Fruit fly (Drosophila melanogaster): ENCODE data around the gene glec.

glec gene

DNA sequence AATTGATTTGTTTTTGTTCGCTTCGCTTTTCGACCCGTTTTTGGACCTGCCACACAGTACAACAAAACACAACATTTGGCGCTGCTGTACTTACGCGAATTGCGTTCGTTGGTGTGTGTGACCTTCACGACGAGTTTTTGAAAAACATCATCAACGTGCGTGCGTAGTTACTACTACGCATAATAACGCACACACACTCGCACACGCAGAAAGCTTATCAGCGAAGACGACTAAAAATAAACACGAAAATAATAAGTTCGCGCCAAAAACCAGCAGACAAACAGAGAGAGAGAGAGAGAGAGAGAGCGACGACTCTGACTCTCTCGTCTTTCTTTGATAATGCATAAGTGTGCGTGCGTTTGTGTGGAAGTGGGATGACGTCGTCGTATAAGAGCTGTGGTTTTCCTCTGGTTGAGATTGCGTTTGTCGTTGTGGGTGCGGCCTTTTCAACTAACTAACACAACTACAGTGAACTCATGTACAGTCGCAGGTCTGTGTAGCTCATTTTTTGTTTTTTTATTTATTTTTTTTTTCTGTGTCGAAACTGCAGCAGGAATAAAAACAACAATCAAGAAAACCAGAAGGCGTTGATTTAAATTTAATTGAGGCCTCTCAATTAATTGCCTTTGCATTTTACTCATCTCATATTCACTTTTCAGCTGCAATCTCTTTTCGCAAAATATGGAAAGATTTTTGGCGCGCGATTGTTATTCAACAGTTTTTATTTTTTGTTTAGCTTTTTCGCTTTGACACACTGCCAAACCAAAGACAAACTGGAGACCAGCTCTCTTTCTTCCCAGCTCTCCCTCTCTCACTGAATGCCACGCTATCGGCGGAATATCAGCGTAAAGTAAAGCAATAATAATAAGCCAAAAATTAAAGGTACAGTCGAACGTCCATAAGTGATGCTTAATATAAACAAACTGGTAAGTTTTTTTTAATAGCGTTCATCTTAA lies 2.2 kb downstream of the glec start:
- peak; percentile 56 for TF ChIP-seq jim (GFP tag; optimal IDR thresholded peaks at IDR 0.05)
- no peak for TF ChIP-seq pan (optimal IDR thresholded peaks at IDR 0.05)
- TF ChIP-seq brk (GFP tag; optimal IDR thresholded peaks at IDR 0.05), result peak; percentile 86
- no peak for TF ChIP-seq Myc (optimal IDR thresholded peaks at IDR 0.05)
- no peak for TF ChIP-seq dmrt93B (GFP tag; optimal IDR thresholded peaks at IDR 0.05)
- no peak for TF ChIP-seq GATAd (GFP tag; optimal IDR thresholded peaks at IDR 0.05)
- no peak for TF ChIP-seq Hr78 (GFP tag; optimal IDR thresholded peaks at IDR 0.05)
- peak; percentile 87 to 88 for TF ChIP-seq dl (GFP tag; optimal IDR thresholded peaks at IDR 0.05; ENCODE audit: insufficient read depth in 1 of 2, partially characterized antibody in 2 of 2)
- peak; percentile 47 for TF ChIP-seq h (GFP tag; optimal IDR thresholded peaks at IDR 0.05)
- no peak for TF ChIP-seq HLH106 (tag; optimal IDR thresholded peaks at IDR 0.05)
- TF ChIP-seq tai (GFP tag; optimal IDR thresholded peaks at IDR 0.05), result no peak
- TF ChIP-seq CrebA (GFP tag; optimal IDR thresholded peaks at IDR 0.05; ENCODE audit: borderline replicate concordance), result peak; percentile 93
- peak; percentile 61 for TF ChIP-seq Jra (GFP tag; optimal IDR thresholded peaks at IDR 0.05)
- peak; percentile 76 for TF ChIP-seq sage (GFP tag; optimal IDR thresholded peaks at IDR 0.05)
- peak; percentile 1 for TF ChIP-seq Hnf4 (GFP tag; optimal IDR thresholded peaks at IDR 0.05)
- TF ChIP-seq Dif (GFP tag; optimal IDR thresholded peaks at IDR 0.05; ENCODE audit: partially characterized antibody), result peak; percentile 94
- TF ChIP-seq foxo (GFP tag; optimal IDR thresholded peaks at IDR 0.05), result peak; percentile 31 to 64
- TF ChIP-seq OdsH (GFP tag; optimal IDR thresholded peaks at IDR 0.05), result no peak
- peak; percentile 24 for TF ChIP-seq rgr (GFP tag; optimal IDR thresholded peaks at IDR 0.05)
- TF ChIP-seq woc (GFP tag; optimal IDR thresholded peaks at IDR 0.05), result peak; percentile 38
- peak; percentile 41 for TF ChIP-seq fru (GFP tag; optimal IDR thresholded peaks at IDR 0.05)
- TF ChIP-seq dsf (GFP tag; optimal IDR thresholded peaks at IDR 0.05; ENCODE audit: borderline replicate concordance), result no peak
- TF ChIP-seq Rel (GFP tag; optimal IDR thresholded peaks at IDR 0.05), result peak; percentile 91
- no peak for TF ChIP-seq Rel (tag; optimal IDR thresholded peaks at IDR 0.05)
- peak; percentile 91 for TF ChIP-seq Hr83 (GFP tag; optimal IDR thresholded peaks at IDR 0.05; ENCODE audit: poor library complexity, severe bottlenecking)
- TF ChIP-seq psq (GFP tag; optimal IDR thresholded peaks at IDR 0.05), result peak; percentile 84
- no peak for TF ChIP-seq usp (GFP tag; optimal IDR thresholded peaks at IDR 0.05)
- no peak for TF ChIP-seq CG9705 (GFP tag; optimal IDR thresholded peaks at IDR 0.05)
- no peak for TF ChIP-seq lola (GFP tag; optimal IDR thresholded peaks at IDR 0.05)
- peak; percentile 9 for TF ChIP-seq Mio (GFP tag; optimal IDR thresholded peaks at IDR 0.05)
- TF ChIP-seq sv (GFP tag; optimal IDR thresholded peaks at IDR 0.05), result no peak
- peak; percentile 48 for TF ChIP-seq N (GFP tag; optimal IDR thresholded peaks at IDR 0.05)
- TF ChIP-seq Vsx2 (GFP tag; optimal IDR thresholded peaks at IDR 0.05; ENCODE audit: partially characterized antibody), result peak; percentile 75
- TF ChIP-seq Sp1 (GFP tag; optimal IDR thresholded peaks at IDR 0.05), result peak; percentile 54
- peak; percentile 15 for TF ChIP-seq CG32264 (GFP tag; optimal IDR thresholded peaks at IDR 0.05)
- no peak for TF ChIP-seq Abd-B (GFP tag; optimal IDR thresholded peaks at IDR 0.05)
- no peak for TF ChIP-seq ey (GFP tag; optimal IDR thresholded peaks at IDR 0.05)
- TF ChIP-seq br (GFP tag; optimal IDR thresholded peaks at IDR 0.05), result peak; percentile 10
- TF ChIP-seq Dfd (GFP tag; optimal IDR thresholded peaks at IDR 0.05), result no peak

DNA sequence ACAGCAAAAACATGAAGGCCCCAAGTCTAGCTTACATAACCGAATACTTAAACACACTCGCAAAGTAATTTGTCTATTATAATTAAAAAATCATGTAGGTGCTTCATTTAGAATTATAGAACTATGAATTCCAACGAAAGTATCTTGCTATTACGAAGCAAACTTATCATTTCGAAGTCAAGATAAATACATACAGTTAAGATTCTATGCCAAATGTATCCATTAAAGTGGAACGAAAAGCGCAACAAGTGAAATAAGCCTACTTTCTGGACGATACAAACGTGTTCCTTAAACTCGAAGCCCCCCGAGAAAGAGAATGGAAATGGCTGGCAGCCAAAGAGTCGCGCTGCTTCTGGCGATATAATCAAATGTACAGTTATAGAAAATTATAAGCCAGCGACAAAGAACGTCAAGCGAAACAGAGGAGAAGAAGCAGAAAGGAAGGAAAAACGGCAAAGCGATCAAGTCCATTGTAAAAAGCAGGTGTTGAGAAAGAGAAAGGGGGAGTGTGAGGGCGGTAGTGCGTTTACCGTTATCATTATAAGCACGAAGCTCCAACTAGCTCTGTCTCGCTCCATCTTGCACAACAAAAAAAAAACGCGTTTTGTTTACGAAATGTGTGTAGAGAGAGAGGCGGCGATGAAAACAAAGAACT lies 3.4 kb downstream of the glec start:
- TF ChIP-seq Rel (GFP tag; optimal IDR thresholded peaks at IDR 0.05) (no peak), Rel (tag; optimal IDR thresholded peaks at IDR 0.05) (peak; percentile 10), fru (GFP tag; optimal IDR thresholded peaks at IDR 0.05) (peak; percentile 9), OdsH (GFP tag; optimal IDR thresholded peaks at IDR 0.05) (peak; percentile 7), sv (GFP tag; optimal IDR thresholded peaks at IDR 0.05) (no peak), Hr83 (GFP tag; optimal IDR thresholded peaks at IDR 0.05; ENCODE audit: poor library complexity, severe bottlenecking) (peak; percentile 2), psq (GFP tag; optimal IDR thresholded peaks at IDR 0.05) (peak; percentile 75), rgr (GFP tag; optimal IDR thresholded peaks at IDR 0.05) (peak; percentile 22), jim (GFP tag; optimal IDR thresholded peaks at IDR 0.05) (no peak)

Measured in whole organism, wandering third instar larva.